Worm (Caenorhabditis elegans) whole organism, late embryonic: ENCODE data around the gene M163.22.

Experiments used
- K09A11.1 ChIP-seq: sonication (generic microtip); optimal IDR thresholded peaks from 2 replicates; lab custom pipeline; 2017; ENCODE audit warnings: antibody characterized with exemption, mild to moderate bottlenecking, missing genetic modification characterization, missing compliant biosample characterization; ENCODE audit not compliant: insufficient read depth
- ama-1 ChIP-seq: fragments of 150-350 bp; optimal IDR thresholded peaks from 2 replicates; lab custom pipeline; 2014

DNA sequence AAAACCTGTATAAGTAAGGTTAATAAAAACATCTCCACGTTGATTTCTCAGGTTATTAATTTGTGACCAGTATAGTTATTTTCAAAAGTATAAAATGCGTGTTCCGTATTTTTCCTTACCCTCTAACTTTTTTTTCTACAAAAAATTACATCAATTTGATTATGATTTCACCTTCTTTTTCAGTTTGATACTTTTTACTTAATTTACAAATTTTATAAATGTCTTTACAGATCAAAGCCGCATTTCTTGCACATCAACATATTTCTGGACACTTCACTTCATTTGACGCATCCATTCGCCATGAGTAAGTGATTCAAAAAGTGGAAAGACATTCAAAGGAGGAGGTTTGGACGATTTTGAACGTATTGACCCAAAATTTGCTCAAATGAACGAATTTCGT is 5.3 kb upstream of the M163.22 start, which contains the start of gene Y66C5A.2:
- TF ChIP-seq ama-1 (lab: Kevin White, UChicago): no peak
- TF ChIP-seq K09A11.1 (tag; lab: Kevin White, UChicago): no peak
